Worm (Caenorhabditis elegans): Measurements from ENCODE around the gene pals-20.

- no peak for TF ChIP-seq ama-1 (optimal IDR thresholded peaks at IDR 0.05)
- no peak for TF ChIP-seq B0310.2 (tag; optimal IDR thresholded peaks at IDR 0.05)
- no peak for TF ChIP-seq tbx-11 (GFP tag; IDR thresholded peaks at IDR 0.05)
- no peak for TF ChIP-seq tbx-37 (GFP tag; conservative IDR thresholded peaks at IDR 0.05)
- TF ChIP-seq hmg-4 (GFP tag; optimal IDR thresholded peaks at IDR 0.05): no peak
- no peak for TF ChIP-seq pes-1 (GFP tag; IDR thresholded peaks at IDR 0.05)
- TF ChIP-seq ceh-13 (GFP tag; optimal IDR thresholded peaks at IDR 0.05): no peak
- TF ChIP-seq F13C5.2 (tag; optimal IDR thresholded peaks at IDR 0.05): no peak
These were observed 7.2 kb upstream of the pals-20 start for ce11 chrIII:1395355-1395754.
